Worm (Caenorhabditis elegans) whole organism, young adult: ENCODE measurements around the gene atln-1.

Experiments used
- B0019.2 ChIP-seq: fragments of 200-800 bp; sonication (Bioruptor generic); conservative IDR thresholded peaks from 2 replicates; pipeline ENCODE4 v1.3.6; 2022; ENCODE audit warnings: missing genetic modification reagents, missing genetic modification characterization, missing compliant biosample characterization
- B0261.1 ChIP-seq: sonication (generic microtip); optimal IDR thresholded peaks from 2 replicates; lab custom pipeline; 2016; ENCODE audit warnings: mild to moderate bottlenecking, missing genetic modification characterization, moderate library complexity, missing compliant biosample characterization
- B0336.3 ChIP-seq: fragments of 200-800 bp; sonication (Bioruptor generic); IDR thresholded peaks from 2 replicates; pipeline ENCODE4 v1.3.6; 2022; ENCODE audit warnings: missing genetic modification characterization, missing compliant biosample characterization
- F10E7.11 ChIP-seq: sonication (generic microtip); optimal IDR thresholded peaks from 2 replicates; lab custom pipeline; 2017; ENCODE audit warnings: mild to moderate bottlenecking, missing genetic modification characterization, moderate library complexity, missing compliant biosample characterization
- F23B12.7 ChIP-seq: sonication (generic microtip); optimal IDR thresholded peaks from 2 replicates; lab custom pipeline; 2017; ENCODE audit warnings: missing genetic modification characterization, mild to moderate bottlenecking, missing compliant biosample characterization, antibody characterized with exemption, moderate library complexity; ENCODE audit not compliant: insufficient read depth
- F33H1.4 ChIP-seq: fragments of 200-800 bp; sonication (Bioruptor generic); IDR thresholded peaks from 2 replicates; pipeline ENCODE4 v1.3.6; 2022; ENCODE audit warnings: missing genetic modification reagents, missing genetic modification characterization, missing compliant biosample characterization
- F37B4.10 ChIP-seq: fragments of 200-800 bp; sonication (Bioruptor generic); IDR thresholded peaks from 2 replicates; pipeline ENCODE4 v1.3.6; 2022; ENCODE audit warnings: missing genetic modification characterization, missing compliant biosample characterization
- F39B2.1 ChIP-seq: fragments of 200-800 bp; sonication (Bioruptor generic); IDR thresholded peaks from 2 replicates; pipeline ENCODE4 v1.3.6; 2022; ENCODE audit warnings: missing genetic modification reagents, missing genetic modification characterization, missing compliant biosample characterization
- F57C9.4 ChIP-seq: sonication (generic microtip); optimal IDR thresholded peaks from 2 replicates; lab custom pipeline; 2017; ENCODE audit warnings: mild to moderate bottlenecking, missing genetic modification characterization, missing compliant biosample characterization
- K11D2.4 ChIP-seq: fragments of 200-800 bp; sonication (Bioruptor generic); IDR thresholded peaks from 2 replicates; pipeline ENCODE4 v1.3.6; 2022; ENCODE audit warnings: missing genetic modification reagents, missing genetic modification characterization, missing compliant biosample characterization
- K12H6.12 ChIP-seq: fragments of 200-800 bp; sonication (Bioruptor generic); optimal IDR thresholded peaks from 2 replicates; lab custom pipeline; 2018; ENCODE audit warnings: mild to moderate bottlenecking, missing genetic modification characterization, missing compliant biosample characterization
- T07F8.4 ChIP-seq: sonication (generic microtip); optimal IDR thresholded peaks from 2 replicates; lab custom pipeline; 2016; ENCODE audit warnings: mild to moderate bottlenecking, missing genetic modification characterization, moderate library complexity, missing compliant biosample characterization
- Y53G8AR.9 ChIP-seq: fragments of 200-800 bp; sonication (Bioruptor generic); conservative IDR thresholded peaks from 2 replicates; pipeline ENCODE4 v1.3.6; 2022; ENCODE audit warnings: missing genetic modification reagents, missing genetic modification characterization, missing compliant biosample characterization
- Y79H2A.3 ChIP-seq: fragments of 200-800 bp; sonication (Bioruptor generic); conservative IDR thresholded peaks from 2 replicates; pipeline ENCODE4 v1.3.6; 2022; ENCODE audit warnings: missing genetic modification reagents, missing genetic modification characterization, missing compliant biosample characterization
- Y95B8A.8 ChIP-seq: fragments of 200-800 bp; sonication (Bioruptor generic); IDR thresholded peaks from 2 replicates; pipeline ENCODE4 v1.3.6; 2022; ENCODE audit warnings: missing genetic modification reagents, missing genetic modification characterization, missing compliant biosample characterization
- atf-7 ChIP-seq: sonication (generic microtip); optimal IDR thresholded peaks from 2 replicates; lab custom pipeline; 2017; ENCODE audit warnings: mild to moderate bottlenecking, missing genetic modification characterization, missing compliant biosample characterization
- cebp-2 ChIP-seq: fragments of 200-800 bp; sonication (Bioruptor generic); IDR thresholded peaks from 2 replicates; pipeline ENCODE4 v1.3.6; 2022; ENCODE audit warnings: missing genetic modification characterization, missing compliant biosample characterization
- ceh-100 ChIP-seq: fragments of 200-800 bp; sonication (Bioruptor generic); IDR thresholded peaks from 2 replicates; pipeline ENCODE4 v1.3.6; 2022; ENCODE audit warnings: missing genetic modification reagents, missing genetic modification characterization, missing compliant biosample characterization
- ceh-27 ChIP-seq: fragments of 200-800 bp; sonication (Bioruptor generic); optimal IDR thresholded peaks from 2 replicates; lab custom pipeline; 2018; ENCODE audit warnings: mild to moderate bottlenecking, missing genetic modification characterization, moderate library complexity, missing compliant biosample characterization
- ceh-58 ChIP-seq: fragments of 200-800 bp; sonication (Bioruptor generic); IDR thresholded peaks from 2 replicates; pipeline ENCODE4 v1.3.6; 2022; ENCODE audit warnings: missing genetic modification characterization, missing compliant biosample characterization
- chd-7 ChIP-seq: sonication (generic microtip); optimal IDR thresholded peaks from 2 replicates; lab custom pipeline; 2016; ENCODE audit warnings: mild to moderate bottlenecking, missing genetic modification characterization, moderate library complexity, missing compliant biosample characterization
- dox-1 ChIP-seq: fragments of 200-800 bp; sonication (Bioruptor generic); IDR thresholded peaks from 2 replicates; pipeline ENCODE4 v1.3.6; 2022; ENCODE audit warnings: missing genetic modification reagents, missing genetic modification characterization, missing compliant biosample characterization
- dpl-1 ChIP-seq: fragments of 150-350 bp; optimal IDR thresholded peaks from 2 replicates; lab custom pipeline; 2014; ENCODE audit warnings: missing biosample characterization, missing genetic modification reagents, missing genetic modification characterization
- egl-18 ChIP-seq: fragments of 200-800 bp; sonication (Bioruptor generic); IDR thresholded peaks from 2 replicates; pipeline ENCODE4 v1.3.6; 2022; ENCODE audit warnings: missing genetic modification reagents, missing genetic modification characterization, missing compliant biosample characterization
- egl-44 ChIP-seq: fragments of 200-800 bp; sonication (Bioruptor generic); IDR thresholded peaks from 2 replicates; pipeline ENCODE4 v1.3.6; 2022; ENCODE audit warnings: missing genetic modification reagents, missing genetic modification characterization, missing compliant biosample characterization
- egrh-3 ChIP-seq: fragments of 200-800 bp; sonication (Bioruptor generic); IDR thresholded peaks from 2 replicates; pipeline ENCODE4 v1.3.6; 2022; ENCODE audit warnings: missing genetic modification reagents, missing genetic modification characterization, missing compliant biosample characterization
- him-1 ChIP-seq: sonication (generic microtip); optimal IDR thresholded peaks from 2 replicates; lab custom pipeline; 2016; ENCODE audit warnings: missing genotype, missing genetic modification reagents, missing genetic modification characterization, missing compliant biosample characterization
- hlh-26 ChIP-seq: fragments of 200-800 bp; sonication (Bioruptor generic); conservative IDR thresholded peaks from 2 replicates; pipeline ENCODE4 v1.3.6; 2022; ENCODE audit warnings: missing genetic modification reagents, missing genetic modification characterization, missing compliant biosample characterization
- hmg-20 ChIP-seq: fragments of 200-800 bp; sonication (Bioruptor generic); IDR thresholded peaks from 2 replicates; pipeline ENCODE4 v1.3.6; 2022; ENCODE audit warnings: missing genetic modification reagents, missing genetic modification characterization, missing compliant biosample characterization
- hsf-1 ChIP-seq: fragments of 200-800 bp; sonication (Bioruptor generic); IDR thresholded peaks from 2 replicates; pipeline ENCODE4 v1.3.6; 2022; ENCODE audit warnings: missing genetic modification reagents, missing genetic modification characterization, missing compliant biosample characterization
- let-607 ChIP-seq, 2 experiments: fragments of 200-800 bp in 1 of 2; sonication (Bioruptor generic) in 1 of 2; sonication (generic microtip) in 1 of 2; optimal IDR thresholded peaks; 2 replicates each; lab custom pipeline; 2016 to 2018; ENCODE audit warnings: mild to moderate bottlenecking in 2 of 2, missing compliant biosample characterization in 2 of 2, missing genetic modification characterization in 2 of 2, moderate library complexity in 2 of 2, missing genotype in 1 of 2
- lir-1 ChIP-seq: fragments of 200-800 bp; sonication (Bioruptor generic); conservative IDR thresholded peaks from 2 replicates; pipeline ENCODE4 v1.3.6; 2022; ENCODE audit warnings: missing genetic modification reagents, missing genetic modification characterization, missing compliant biosample characterization
- lsy-27 ChIP-seq: sonication (generic microtip); optimal IDR thresholded peaks from 2 replicates; lab custom pipeline; 2017; ENCODE audit warnings: missing genetic modification characterization, mild to moderate bottlenecking, missing compliant biosample characterization, antibody characterized with exemption, missing genotype, borderline replicate concordance; ENCODE audit not compliant: insufficient read depth
- madf-10 ChIP-seq: sonication (generic microtip); optimal IDR thresholded peaks from 2 replicates; lab custom pipeline; 2016; ENCODE audit warnings: mild to moderate bottlenecking, missing genetic modification characterization, missing compliant biosample characterization
- nhr-90 ChIP-seq: sonication (generic microtip); optimal IDR thresholded peaks from 2 replicates; lab custom pipeline; 2016; ENCODE audit warnings: missing genotype, mild to moderate bottlenecking, missing genetic modification characterization, missing compliant biosample characterization
- rpc-1 ChIP-seq, 2 experiments: fragments of 150-350 bp in 1 of 2; sonication (generic microtip) in 1 of 2; optimal IDR thresholded peaks; 2 replicates each; lab custom pipeline; 2014 to 2018; ENCODE audit warnings: missing biosample characterization in 1 of 2, missing genetic modification characterization in 1 of 2, missing genetic modification reagents in 1 of 2, missing genotype in 1 of 2
- snpc-3.4 ChIP-seq: sonication (generic microtip); optimal IDR thresholded peaks from 2 replicates; lab custom pipeline; 2017; ENCODE audit warnings: missing genetic modification characterization, mild to moderate bottlenecking, missing compliant biosample characterization, antibody characterized with exemption, moderate library complexity, missing genotype, missing genetic modification reagents
- snpc-4 ChIP-seq, 5 experiments: fragments of 150-350 bp in 1 of 5; sonication (generic microtip) in 4 of 5; optimal IDR thresholded peaks; 2 replicates each; lab custom pipeline; 2014 to 2018; ENCODE audit warnings: missing genetic modification characterization in 5 of 5, missing biosample characterization in 3 of 5, antibody characterized with exemption in 2 of 5, mild to moderate bottlenecking in 2 of 5, missing compliant biosample characterization in 2 of 5, missing genotype in 2 of 5, moderate library complexity in 2 of 5, missing genetic modification reagents in 1 of 5
- tbp1 ChIP-seq: fragments of 200-800 bp; sonication (Bioruptor generic); optimal IDR thresholded peaks from 2 replicates; lab custom pipeline; 2018; ENCODE audit warnings: mild to moderate bottlenecking, missing genetic modification characterization, missing compliant biosample characterization
- unc-62 ChIP-seq: fragments of 150-350 bp; optimal IDR thresholded peaks from 2 replicates; lab custom pipeline; 2014; ENCODE audit warnings: missing biosample characterization, missing genetic modification reagents, missing genetic modification characterization
- xnd-1 ChIP-seq: sonication (generic microtip); optimal IDR thresholded peaks from 2 replicates; lab custom pipeline; 2016; ENCODE audit warnings: missing genotype, missing genetic modification reagents, missing genetic modification characterization, missing compliant biosample characterization
- ztf-22 ChIP-seq: fragments of 200-800 bp; sonication (Bioruptor generic); optimal IDR thresholded peaks from 2 replicates; lab custom pipeline; 2018; ENCODE audit warnings: mild to moderate bottlenecking, missing genetic modification characterization, moderate library complexity, missing compliant biosample characterization
- ztf-26 ChIP-seq: sonication (generic microtip); optimal IDR thresholded peaks from 2 replicates; lab custom pipeline; 2017; ENCODE audit warnings: missing genetic modification characterization, missing compliant biosample characterization
- ztf-28 ChIP-seq: fragments of 200-800 bp; sonication (Bioruptor generic); IDR thresholded peaks from 2 replicates; pipeline ENCODE4 v1.3.6; 2022; ENCODE audit warnings: missing genetic modification reagents, missing genetic modification characterization, missing compliant biosample characterization
- ztf-6 ChIP-seq: fragments of 200-800 bp; sonication (Bioruptor generic); IDR thresholded peaks from 2 replicates; pipeline ENCODE4 v1.3.6; 2022; ENCODE audit warnings: missing genetic modification reagents, missing genetic modification characterization, missing compliant biosample characterization

The atln-1 gene

ce11 chrIV:2808154-2808553 is 19.7 kb downstream of the atln-1 start (continued):
- TF ChIP-seq let-607 (tag; optimal IDR thresholded peaks at IDR 0.05; lab: Kevin White, UChicago) (peak in 1 of 2 experiments; percentile 10), lir-1 (GFP tag; lab: Robert Waterston, UW) (no peak), T07F8.4 (no peak), hlh-26 (no peak), ztf-6 (GFP tag; lab: Robert Waterston, UW) (no peak), ceh-100 (GFP tag; lab: Robert Waterston, UW) (no peak), cebp-2 (GFP tag; lab: Robert Waterston, UW) (peak; percentile 33; the same call in 1 of the 2 replicates), B0261.1 (tag; lab: Kevin White, UChicago) (peak; percentile 70), B0019.2 (GFP tag; lab: Robert Waterston, UW) (0 out of 2 replicates have a peak, but pooled peaks have one; percentile 8), F23B12.7 (tag; lab: Kevin White, UChicago) (no peak), F33H1.4 (GFP tag; lab: Robert Waterston, UW) (peak; percentile 35; the same call in 1 of the 2 replicates), egl-18 (no peak), dox-1 (peak; percentile 68), F57C9.4 (tag; lab: Kevin White, UChicago) (no peak), dpl-1 (no peak), F37B4.10 (GFP tag; lab: Robert Waterston, UW) (no peak), atf-7 (tag; lab: Kevin White, UChicago) (no peak), ztf-28 (GFP tag; lab: Robert Waterston, UW) (peak; percentile 13; the same call in 1 of the 2 replicates), ceh-27 (GFP tag; lab: Kevin White, UChicago) (no peak), B0336.3 (GFP tag; lab: Robert Waterston, UW) (no peak), ceh-58 (GFP tag; lab: Robert Waterston, UW) (no peak), tbp1 (GFP tag; lab: Kevin White, UChicago) (peak; percentile 89), snpc-4 (GFP tag; optimal IDR thresholded peaks at IDR 0.05; lab: Kevin White, UChicago) (no peak), snpc-4 (tag; optimal IDR thresholded peaks at IDR 0.05; lab: Kevin White, UChicago) (peak in 1 of 4 experiments; percentile 31), egrh-3 (0 out of 2 replicates have a peak, but pooled peaks have one; percentile 15), F39B2.1 (no peak), rpc-1 (optimal IDR thresholded peaks at IDR 0.05; lab: Kevin White, UChicago) (peak; percentile 46), rpc-1 (tag; optimal IDR thresholded peaks at IDR 0.05; lab: Kevin White, UChicago) (peak; percentile 72), xnd-1 (tag; lab: Kevin White, UChicago) (no peak), K11D2.4 (GFP tag; lab: Robert Waterston, UW) (no peak), madf-10 (tag; lab: Kevin White, UChicago) (no peak), Y53G8AR.9 (no peak), him-1 (no peak), snpc-3.4 (tag; lab: Kevin White, UChicago) (no peak), lsy-27 (no peak)

ce11 chrIV:2809208-2809607 is 20.7 kb downstream of the atln-1 start, which contains the start of gene Y54G2A.76:
Gene Y54G2A.76, plus strand, starts transcription at chrIV:2809410.
- TF ChIP-seq hmg-20 (GFP tag; lab: Robert Waterston, UW) (no peak), B0019.2 (GFP tag; lab: Robert Waterston, UW) (no peak)
- TF ChIP-seq, all 124 proteins: peak for 0

DNA sequence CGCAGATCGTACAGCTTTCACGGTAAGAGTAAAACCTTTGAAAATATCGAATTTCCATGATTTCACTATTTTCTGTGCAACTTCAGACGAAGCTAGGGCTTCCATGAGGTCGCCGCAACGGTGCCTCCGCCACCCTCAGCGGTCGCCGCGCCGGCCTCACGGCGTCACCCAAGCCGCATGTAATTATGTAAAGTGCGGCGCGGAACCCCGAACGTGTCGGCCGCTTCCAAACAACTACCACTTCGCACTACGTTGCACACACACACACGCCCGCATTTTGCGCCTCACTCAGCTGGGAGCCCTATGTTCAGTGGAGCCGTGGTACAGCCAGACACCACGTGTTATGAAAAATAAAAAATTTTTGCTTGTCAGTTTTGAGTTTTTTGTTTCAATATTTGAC is 28.5 kb downstream of the atln-1 start:
- TF ChIP-seq snpc-4 (GFP tag; optimal IDR thresholded peaks at IDR 0.05; lab: Kevin White, UChicago), result no peak
- peak in 2 of 4 experiments; percentile 65 to 88 for TF ChIP-seq snpc-4 (tag; optimal IDR thresholded peaks at IDR 0.05; lab: Kevin White, UChicago)
- TF ChIP-seq F33H1.4 (GFP tag; lab: Robert Waterston, UW), result no peak
- TF ChIP-seq egl-44 (GFP tag; lab: Robert Waterston, UW), result no peak
- TF ChIP-seq ceh-27 (GFP tag; lab: Kevin White, UChicago), result no peak
- TF ChIP-seq ztf-26 (tag; lab: Kevin White, UChicago), result no peak
- TF ChIP-seq nhr-90, result no peak
- TF ChIP-seq ztf-22 (GFP tag; lab: Kevin White, UChicago), result no peak
- TF ChIP-seq F10E7.11, result no peak
- no peak for TF ChIP-seq hsf-1 (GFP tag; lab: Robert Waterston, UW)
- no peak for TF ChIP-seq Y95B8A.8 (GFP tag; lab: Robert Waterston, UW)
- no peak for TF ChIP-seq ceh-100 (GFP tag; lab: Robert Waterston, UW)
- no peak for TF ChIP-seq tbp1 (GFP tag; lab: Kevin White, UChicago)
- TF ChIP-seq Y79H2A.3 (GFP tag; lab: Robert Waterston, UW), result no peak
- no peak for TF ChIP-seq unc-62 (GFP tag; lab: Kevin White, UChicago)
- peak; percentile 12 for TF ChIP-seq chd-7 (tag; lab: Kevin White, UChicago)
- no peak for TF ChIP-seq cebp-2 (GFP tag; lab: Robert Waterston, UW)
- no peak for TF ChIP-seq K12H6.12 (tag; lab: Kevin White, UChicago)
